Fruit fly (Drosophila melanogaster) Kc167 (cell line): ENCODE results near the gene msl-2.

Source experiments
- Myc ChIP-seq: fragments of >200 bp; optimal IDR thresholded peaks from 2 replicates; lab custom pipeline; 2017; ENCODE audit warnings: missing external identifiers
- Sin3A ChIP-seq: fragments of >200 bp; optimal IDR thresholded peaks from 2 replicates; lab custom pipeline; 2018; ENCODE audit warnings: missing external identifiers
- h ChIP-seq: fragments of >200 bp; optimal IDR thresholded peaks from 3 replicates; lab custom pipeline; 2018; ENCODE audit warnings: missing external identifiers
- psq ChIP-seq: fragments of >200 bp; optimal IDR thresholded peaks from 2 replicates; lab custom pipeline; 2017; ENCODE audit warnings: missing external identifiers

dm6 chr2L:3482037-3482436, 16.1 kb upstream of the msl-2 start:
- TF ChIP-seq Myc (lab: Kevin White, UChicago) (no peak), Sin3A (no peak), psq (lab: Kevin White, UChicago) (no peak), h (no peak)
